Worm (Caenorhabditis elegans): ENCODE results near the gene srx-84.

The srx-84 gene

ce11 chrV:11647821-11648220, 48.9 kb downstream of the srx-84 start:
- TF ChIP-seq hlh-17 (GFP tag; optimal IDR thresholded peaks at IDR 0.05; ENCODE audit: borderline replicate concordance) (no peak), pqm-1 (tag; optimal IDR thresholded peaks at IDR 0.05) (peak; percentile 1)

- TF ChIP-seq C16A3.4 (tag; optimal IDR thresholded peaks at IDR 0.05) (no peak), ceh-8 (GFP tag; optimal IDR thresholded peaks at IDR 0.05) (no peak), ama-1 (optimal IDR thresholded peaks at IDR 0.05) (no peak), nhr-77 (tag; optimal IDR thresholded peaks at IDR 0.05) (no peak), nhr-90 (tag; optimal IDR thresholded peaks at IDR 0.05; ENCODE audit: poor library complexity) (peak; percentile 8), pqm-1 (tag; optimal IDR thresholded peaks at IDR 0.05) (peak; percentile 32), fkh-8 (tag; optimal IDR thresholded peaks at IDR 0.05) (no peak), snu-23 (GFP tag; optimal IDR thresholded peaks at IDR 0.05) (no peak), nhr-71 (tag; optimal IDR thresholded peaks at IDR 0.05) (peak; percentile 19), elt-2 (tag; optimal IDR thresholded peaks at IDR 0.05) (peak; percentile 89), nhr-20 (tag; optimal IDR thresholded peaks at IDR 0.05) (peak; percentile 49), snpc-4 (tag; optimal IDR thresholded peaks at IDR 0.05) (no peak), lin-35 (GFP tag; optimal IDR thresholded peaks at IDR 0.05) (peak in 1 of 2 experiments; percentile 42)
Observed at ce11 chrV:11648435-11648834, 49.5 kb downstream of the srx-84 start.

ce11 chrV:11649254-11649653, 50.3 kb downstream of the srx-84 start:
- no peak for TF ChIP-seq efl-1 (optimal IDR thresholded peaks at IDR 0.05)
- peak in 1 of 2 experiments; percentile 19 for TF ChIP-seq efl-1 (GFP tag; optimal IDR thresholded peaks at IDR 0.05 in 1 of 2)
- peak; percentile 27 for TF ChIP-seq nhr-20 (tag; optimal IDR thresholded peaks at IDR 0.05)
- no peak for TF ChIP-seq aha-1 (tag; optimal IDR thresholded peaks at IDR 0.05)
- TF ChIP-seq elt-2 (tag; optimal IDR thresholded peaks at IDR 0.05): peak; percentile 75

Data from whole organism, L1 larva.